Fruit fly (Drosophila melanogaster): Measurements from ENCODE around the gene CG17855.

CG17855 gene

DNA sequence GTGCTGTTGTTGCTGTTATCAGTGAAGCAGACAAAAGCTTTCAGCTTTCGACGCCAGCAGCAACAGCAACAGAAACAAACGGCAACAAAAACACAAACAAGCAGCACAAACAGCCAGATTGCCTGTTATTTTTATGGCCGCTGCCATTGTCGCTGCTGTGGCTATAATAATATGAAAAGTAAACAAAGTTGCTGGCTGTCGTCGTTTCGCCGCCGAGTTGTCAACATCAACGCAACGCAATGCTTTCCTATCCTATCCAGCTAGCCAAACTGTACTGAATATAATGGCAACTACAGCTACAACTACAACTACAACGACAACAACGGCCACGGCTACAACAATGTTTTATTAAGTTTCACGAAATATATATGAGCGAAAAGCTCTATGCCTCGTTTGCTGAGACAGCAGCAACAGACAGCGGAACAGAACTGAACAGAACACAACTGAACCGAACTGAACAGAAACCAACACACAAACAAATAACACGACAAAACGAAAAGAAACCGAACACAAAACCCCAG, 30.4 kb downstream of the CG17855 start:
- TF ChIP-seq EcR (GFP tag; optimal IDR thresholded peaks at IDR 0.05) (no peak), CG32121 (GFP tag; IDR thresholded peaks at IDR 0.05) (no peak), CG4496 (GFP tag; IDR thresholded peaks at IDR 0.05) (0 out of 3 replicates have a peak, but pooled peaks have one; percentile 21), rn (GFP tag; IDR thresholded peaks at IDR 0.05) (no peak), Ets98B (GFP tag; IDR thresholded peaks at IDR 0.05) (peak; percentile 29; the same call in 1 of the 2 replicates), CG14655 (GFP tag; optimal IDR thresholded peaks at IDR 0.05) (no peak), Pif1A (GFP tag; optimal IDR thresholded peaks at IDR 0.05) (peak; percentile 35)

DNA sequence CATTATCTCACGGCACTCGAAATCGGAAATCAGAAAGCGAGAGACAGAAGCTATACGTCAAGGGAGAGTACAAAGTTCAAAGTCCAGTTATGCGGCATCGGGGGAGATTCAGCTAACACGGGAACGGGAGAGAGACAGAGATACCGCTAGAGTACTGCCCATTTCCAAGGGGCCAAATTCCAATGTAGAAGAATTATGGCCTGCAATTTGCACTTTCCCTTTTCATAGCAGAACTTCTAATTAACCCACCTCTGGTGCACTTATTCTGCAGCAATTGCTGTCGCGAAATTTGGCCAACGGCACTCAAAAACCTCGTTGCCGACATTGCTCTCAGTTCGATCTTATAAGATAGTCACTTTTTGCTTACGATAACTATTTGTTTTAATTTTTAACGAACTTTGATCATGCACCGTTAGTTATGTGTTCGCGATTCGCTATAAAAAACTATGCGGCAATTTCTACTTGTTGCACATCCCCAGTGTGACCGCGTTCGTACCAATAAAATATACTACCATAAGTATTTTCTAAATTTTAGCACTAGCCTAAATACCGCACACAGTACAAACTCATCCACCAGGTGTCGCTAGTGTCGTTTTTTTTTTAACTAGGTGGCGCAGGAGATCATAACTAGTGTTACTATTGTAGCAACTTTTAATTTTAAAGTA, 36.1 kb downstream of the CG17855 start, which contains the start of gene Mtpalpha:
TSS of gene Mtpalpha (minus strand) at position 501 of the 665 bp plus-strand sequence.
- TF ChIP-seq Ets98B (GFP tag; IDR thresholded peaks at IDR 0.05) = peak; percentile 92
- TF ChIP-seq CG12605 (GFP tag; IDR thresholded peaks at IDR 0.05) = peak; percentile 95
- TF ChIP-seq Snoo (tag; optimal IDR thresholded peaks at IDR 0.05) = peak; percentile 93
- TF ChIP-seq CG32121 (GFP tag; IDR thresholded peaks at IDR 0.05) = peak; percentile 88
- peak; percentile 95 for TF ChIP-seq CG14655 (GFP tag; optimal IDR thresholded peaks at IDR 0.05)
- peak; percentile 43; the same call in 1 of the 2 replicates for TF ChIP-seq rn (GFP tag; IDR thresholded peaks at IDR 0.05)
- peak; percentile 75 for TF ChIP-seq CG17806 (tag; optimal IDR thresholded peaks at IDR 0.05)
- peak; percentile 99 for TF ChIP-seq gl (tag; optimal IDR thresholded peaks at IDR 0.05)
- TF ChIP-seq CG34367 (tag; optimal IDR thresholded peaks at IDR 0.05) = peak; percentile 87
- TF ChIP-seq Pif1B (GFP tag; optimal IDR thresholded peaks at IDR 0.05) = peak; percentile 91
- peak; percentile 68 for TF ChIP-seq CG15710 (tag; optimal IDR thresholded peaks at IDR 0.05)
- peak; percentile 95 for TF ChIP-seq CG8301 (tag; optimal IDR thresholded peaks at IDR 0.05)
- peak; percentile 96 for TF ChIP-seq CG4496 (GFP tag; IDR thresholded peaks at IDR 0.05)
- TF ChIP-seq D1 (tag; optimal IDR thresholded peaks at IDR 0.05) = peak; percentile 13
- TF ChIP-seq Pif1A (GFP tag; optimal IDR thresholded peaks at IDR 0.05) = peak; percentile 95
- TF ChIP-seq CG13204 (GFP tag; optimal IDR thresholded peaks at IDR 0.05) = peak; percentile 99
- no peak for TF ChIP-seq CG10348 (GFP tag; IDR thresholded peaks at IDR 0.05)
- peak; percentile 85 for TF ChIP-seq fd96Ca (GFP tag; IDR thresholded peaks at IDR 0.05)
- peak; percentile 33 for TF ChIP-seq EcR (GFP tag; optimal IDR thresholded peaks at IDR 0.05)
- peak; percentile 68 for TF ChIP-seq CG9948 (tag; optimal IDR thresholded peaks at IDR 0.05)
- TF ChIP-seq CG8159 (tag; optimal IDR thresholded peaks at IDR 0.05) = peak; percentile 80

DNA sequence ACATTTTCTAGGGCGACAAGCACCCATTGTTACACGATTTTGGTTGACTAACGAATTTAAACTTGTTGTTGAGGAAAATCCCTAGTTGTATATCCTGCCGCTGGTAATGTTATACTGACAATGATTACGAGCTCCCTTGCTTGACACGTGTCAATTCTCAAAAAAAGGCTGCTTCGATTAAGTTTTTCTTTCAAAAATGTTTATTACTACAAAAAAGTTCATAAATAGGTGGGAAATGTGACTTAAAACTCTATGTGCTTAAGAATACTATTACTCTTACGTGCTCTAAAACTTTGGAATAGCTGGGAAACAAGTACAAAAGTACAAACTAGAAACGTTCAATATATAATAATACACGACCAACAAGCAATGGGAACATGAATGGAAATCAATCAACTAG, 39.2 kb downstream of the CG17855 start, which contains the start of gene CG31709:
TSS of gene CG31709 (minus strand) at position 101 of the 400 bp plus-strand sequence.
- TF ChIP-seq CG8159 (tag; optimal IDR thresholded peaks at IDR 0.05) (no peak), Snoo (tag; optimal IDR thresholded peaks at IDR 0.05) (no peak), CG4496 (GFP tag; IDR thresholded peaks at IDR 0.05) (no peak), CG32121 (GFP tag; IDR thresholded peaks at IDR 0.05) (no peak), CG15710 (tag; optimal IDR thresholded peaks at IDR 0.05) (no peak), Pif1B (GFP tag; optimal IDR thresholded peaks at IDR 0.05) (no peak), CG13204 (GFP tag; optimal IDR thresholded peaks at IDR 0.05) (no peak), EcR (GFP tag; optimal IDR thresholded peaks at IDR 0.05) (no peak), Pif1A (GFP tag; optimal IDR thresholded peaks at IDR 0.05) (no peak), fd96Ca (GFP tag; IDR thresholded peaks at IDR 0.05) (no peak), gl (tag; optimal IDR thresholded peaks at IDR 0.05) (no peak), CG14655 (GFP tag; optimal IDR thresholded peaks at IDR 0.05) (no peak), CG10348 (GFP tag; IDR thresholded peaks at IDR 0.05) (no peak), CG12605 (GFP tag; IDR thresholded peaks at IDR 0.05) (no peak), CG9948 (tag; optimal IDR thresholded peaks at IDR 0.05) (no peak), CG17806 (tag; optimal IDR thresholded peaks at IDR 0.05) (no peak)

DNA sequence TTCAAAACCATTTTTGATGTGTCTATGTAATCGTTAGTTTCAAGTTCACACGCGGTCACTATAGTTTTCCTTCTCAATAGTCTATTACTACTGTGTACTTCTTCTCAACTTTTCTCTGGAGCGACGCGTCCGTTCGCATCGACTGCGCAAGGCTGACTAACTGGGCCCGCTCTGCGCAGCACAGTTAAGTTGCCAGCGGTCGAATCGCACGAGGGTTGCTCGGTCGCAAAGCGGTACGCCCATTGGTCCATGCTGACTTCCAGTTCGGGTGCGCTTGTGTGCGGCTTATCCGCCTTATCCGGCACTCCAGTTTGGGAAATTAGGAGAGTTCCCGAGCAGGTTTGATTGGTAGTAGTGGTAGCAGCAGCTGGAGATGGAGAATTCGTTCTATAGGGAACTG, 41.3 kb downstream of the CG17855 start, which contains the start of gene gcm:
TSS of gene gcm (minus strand) at position 164 of the 400 bp plus-strand sequence.
- TF ChIP-seq Snoo (tag; optimal IDR thresholded peaks at IDR 0.05) (no peak), rn (GFP tag; IDR thresholded peaks at IDR 0.05) (no peak), CG12605 (GFP tag; IDR thresholded peaks at IDR 0.05) (no peak), CG13204 (GFP tag; optimal IDR thresholded peaks at IDR 0.05) (no peak), Ets98B (GFP tag; IDR thresholded peaks at IDR 0.05) (no peak), CG8159 (tag; optimal IDR thresholded peaks at IDR 0.05) (no peak), CG32121 (GFP tag; IDR thresholded peaks at IDR 0.05) (no peak), CG8301 (tag; optimal IDR thresholded peaks at IDR 0.05) (no peak), CG34367 (tag; optimal IDR thresholded peaks at IDR 0.05) (no peak), CG9948 (tag; optimal IDR thresholded peaks at IDR 0.05) (no peak)

DNA sequence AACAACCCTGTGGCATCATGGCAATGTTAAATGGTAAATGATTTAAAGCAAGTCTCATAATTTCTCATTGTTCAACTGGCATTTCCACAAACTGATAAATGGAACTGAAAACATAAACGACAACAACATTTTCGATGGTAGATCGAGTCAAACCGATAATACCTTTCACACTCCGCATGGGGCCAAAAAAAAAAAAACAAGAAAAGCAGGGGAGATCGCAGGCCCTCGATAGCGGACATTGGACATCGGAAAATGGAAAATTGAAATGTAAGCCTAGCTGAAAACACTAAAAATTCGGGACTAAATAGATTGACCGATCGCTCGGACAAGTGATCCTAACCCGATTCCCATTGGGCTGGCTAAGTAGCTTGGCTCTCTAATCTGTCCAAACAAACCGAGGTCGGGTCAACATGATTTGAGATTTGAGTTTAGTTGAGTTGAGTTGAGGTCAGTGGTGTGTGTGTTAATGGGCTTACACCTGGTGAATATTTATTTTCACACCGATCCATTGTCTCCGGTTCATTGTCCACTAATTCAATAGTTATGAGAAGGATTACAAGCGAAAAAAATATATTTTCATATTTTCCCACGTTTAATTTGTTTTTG, 43.9 kb downstream of the CG17855 start:
- TF ChIP-seq EcR (GFP tag; optimal IDR thresholded peaks at IDR 0.05) (no peak), CG12605 (GFP tag; IDR thresholded peaks at IDR 0.05) (no peak), CG8159 (tag; optimal IDR thresholded peaks at IDR 0.05) (no peak), D1 (tag; optimal IDR thresholded peaks at IDR 0.05) (no peak), CG34367 (tag; optimal IDR thresholded peaks at IDR 0.05) (no peak), rn (GFP tag; IDR thresholded peaks at IDR 0.05) (no peak), CG15710 (tag; optimal IDR thresholded peaks at IDR 0.05) (no peak), CG17806 (tag; optimal IDR thresholded peaks at IDR 0.05) (no peak), gl (tag; optimal IDR thresholded peaks at IDR 0.05) (no peak), CG9948 (tag; optimal IDR thresholded peaks at IDR 0.05) (no peak), CG4496 (GFP tag; IDR thresholded peaks at IDR 0.05) (no peak), Pif1A (GFP tag; optimal IDR thresholded peaks at IDR 0.05) (no peak), CG13204 (GFP tag; optimal IDR thresholded peaks at IDR 0.05) (no peak), CG10348 (GFP tag; IDR thresholded peaks at IDR 0.05) (no peak), fd96Ca (GFP tag; IDR thresholded peaks at IDR 0.05) (no peak), CG14655 (GFP tag; optimal IDR thresholded peaks at IDR 0.05) (no peak), Pif1B (GFP tag; optimal IDR thresholded peaks at IDR 0.05) (no peak), Ets98B (GFP tag; IDR thresholded peaks at IDR 0.05) (no peak)
